Worm (Caenorhabditis elegans) whole organism, late embryonic: ENCODE data around the gene F59A7.7.

ENCODE experiments used
- F13H6.1 ChIP-seq: sonication (generic microtip); optimal IDR thresholded peaks from 2 replicates; lab custom pipeline; 2016; ENCODE audit warnings: missing genetic modification characterization, missing compliant biosample characterization
- K09A11.1 ChIP-seq: sonication (generic microtip); optimal IDR thresholded peaks from 2 replicates; lab custom pipeline; 2017; ENCODE audit warnings: antibody characterized with exemption, mild to moderate bottlenecking, missing genetic modification characterization, missing compliant biosample characterization; ENCODE audit not compliant: insufficient read depth
- Y22D7AL.16 ChIP-seq: sonication (generic microtip); optimal IDR thresholded peaks from 2 replicates; lab custom pipeline; 2016; ENCODE audit warnings: missing genetic modification characterization, missing compliant biosample characterization
- ahr-1 ChIP-seq: sonication (generic microtip); optimal IDR thresholded peaks from 2 replicates; lab custom pipeline; 2016; ENCODE audit warnings: missing genetic modification characterization, missing compliant biosample characterization
- ceh-14 ChIP-seq: sonication (generic microtip); optimal IDR thresholded peaks from 2 replicates; lab custom pipeline; 2016; ENCODE audit warnings: missing genotype, missing genetic modification characterization, missing compliant biosample characterization
- ceh-18 ChIP-seq: sonication (generic microtip); optimal IDR thresholded peaks from 2 replicates; lab custom pipeline; 2016; ENCODE audit warnings: missing genetic modification characterization, missing compliant biosample characterization
- ceh-19 ChIP-seq: fragments of 200-800 bp; sonication (Bioruptor generic); optimal IDR thresholded peaks from 2 replicates; lab custom pipeline; 2018; ENCODE audit warnings: mild to moderate bottlenecking, missing genetic modification characterization, missing compliant biosample characterization
- ceh-2 ChIP-seq: sonication (generic microtip); optimal IDR thresholded peaks from 2 replicates; lab custom pipeline; 2016; ENCODE audit warnings: missing genotype, missing genetic modification characterization, missing compliant biosample characterization
- ceh-22 ChIP-seq: sonication (generic microtip); optimal IDR thresholded peaks from 2 replicates; lab custom pipeline; 2017; ENCODE audit warnings: missing biosample characterization, missing genetic modification characterization
- ceh-30 ChIP-seq: fragments of 150-350 bp; optimal IDR thresholded peaks from 2 replicates; lab custom pipeline; 2014; ENCODE audit warnings: missing biosample characterization, missing genetic modification characterization
- ceh-31 ChIP-seq: sonication (generic microtip); optimal IDR thresholded peaks from 2 replicates; lab custom pipeline; 2016; ENCODE audit warnings: missing genetic modification characterization, missing compliant biosample characterization
- elt-2 ChIP-seq: sonication (generic microtip); optimal IDR thresholded peaks from 2 replicates; lab custom pipeline; 2016; ENCODE audit warnings: missing genetic modification reagents, missing genetic modification characterization, missing compliant biosample characterization
- elt-4 ChIP-seq: sonication (generic microtip); optimal IDR thresholded peaks from 2 replicates; lab custom pipeline; 2016; ENCODE audit warnings: missing genetic modification characterization, missing compliant biosample characterization
- ets-4 ChIP-seq: sonication (generic microtip); optimal IDR thresholded peaks from 2 replicates; lab custom pipeline; 2016; ENCODE audit warnings: missing genetic modification characterization, missing compliant biosample characterization
- fax-1 ChIP-seq: sonication (generic microtip); optimal IDR thresholded peaks from 2 replicates; lab custom pipeline; 2016; ENCODE audit warnings: missing genotype, missing genetic modification characterization, missing compliant biosample characterization
- gmeb-2 ChIP-seq: sonication (generic microtip); optimal IDR thresholded peaks from 2 replicates; lab custom pipeline; 2016; ENCODE audit warnings: missing genetic modification characterization, inconsistent platforms, missing compliant biosample characterization
- hlh-15 ChIP-seq: sonication (generic microtip); optimal IDR thresholded peaks from 2 replicates; lab custom pipeline; 2016; ENCODE audit warnings: missing genetic modification characterization, missing compliant biosample characterization
- hlh-30 ChIP-seq: sonication (generic microtip); optimal IDR thresholded peaks from 2 replicates; lab custom pipeline; 2017; ENCODE audit warnings: antibody characterized with exemption, missing genetic modification characterization, missing compliant biosample characterization; ENCODE audit not compliant: insufficient read depth
- hlh-6 ChIP-seq: sonication (generic microtip); optimal IDR thresholded peaks from 2 replicates; lab custom pipeline; 2016; ENCODE audit warnings: missing genotype, missing genetic modification characterization, missing compliant biosample characterization
- lin-11 ChIP-seq: fragments of 200-800 bp; sonication (Bioruptor generic); optimal IDR thresholded peaks from 2 replicates; lab custom pipeline; 2018; ENCODE audit warnings: mild to moderate bottlenecking, missing genetic modification characterization, missing compliant biosample characterization
- mec-3 ChIP-seq: sonication (generic microtip); optimal IDR thresholded peaks from 2 replicates; lab custom pipeline; 2016; ENCODE audit warnings: borderline replicate concordance, missing genetic modification characterization, missing compliant biosample characterization
- nfya-1 ChIP-seq: sonication (generic microtip); optimal IDR thresholded peaks from 2 replicates; lab custom pipeline; 2017; ENCODE audit warnings: missing genetic modification characterization, mild to moderate bottlenecking, missing compliant biosample characterization, antibody characterized with exemption, moderate library complexity
- nhr-11 ChIP-seq: fragments of 150-350 bp; optimal IDR thresholded peaks from 2 replicates; lab custom pipeline; 2014; ENCODE audit warnings: missing biosample characterization, missing genetic modification characterization
- nhr-232 ChIP-seq: sonication (generic microtip); optimal IDR thresholded peaks from 2 replicates; lab custom pipeline; 2016; ENCODE audit warnings: missing genetic modification characterization, missing compliant biosample characterization
- npax-4 ChIP-seq: sonication (generic microtip); optimal IDR thresholded peaks from 2 replicates; lab custom pipeline; 2016; ENCODE audit warnings: missing genetic modification characterization, missing compliant biosample characterization
- pag-3 ChIP-seq: sonication (generic microtip); optimal IDR thresholded peaks from 2 replicates; lab custom pipeline; 2016; ENCODE audit warnings: missing compliant biosample characterization, missing genetic modification characterization, borderline replicate concordance
- pat-9 ChIP-seq: fragments of 200-800 bp; sonication (Bioruptor generic); optimal IDR thresholded peaks from 2 replicates; lab custom pipeline; 2018; ENCODE audit warnings: mild to moderate bottlenecking, missing genetic modification characterization, moderate library complexity, missing compliant biosample characterization
- pax-1 ChIP-seq: fragments of 150-350 bp; optimal IDR thresholded peaks from 2 replicates; lab custom pipeline; 2014; ENCODE audit warnings: missing biosample characterization, missing genetic modification characterization
- pha-2 ChIP-seq: sonication (generic microtip); optimal IDR thresholded peaks from 2 replicates; lab custom pipeline; 2017; ENCODE audit warnings: mild to moderate bottlenecking, missing genetic modification characterization, missing compliant biosample characterization
- pqm-1 ChIP-seq: sonication (generic microtip); optimal IDR thresholded peaks from 2 replicates; lab custom pipeline; 2016; ENCODE audit warnings: missing genetic modification characterization, missing compliant biosample characterization
- pros-1 ChIP-seq: fragments of 150-350 bp; optimal IDR thresholded peaks from 2 replicates; lab custom pipeline; 2014; ENCODE audit warnings: missing biosample characterization, missing genetic modification reagents, missing genetic modification characterization
- ref-2 ChIP-seq: sonication (generic microtip); optimal IDR thresholded peaks from 2 replicates; lab custom pipeline; 2016; ENCODE audit warnings: missing genetic modification characterization, missing compliant biosample characterization
- rnt-1 ChIP-seq: sonication (generic microtip); optimal IDR thresholded peaks from 2 replicates; lab custom pipeline; 2016; ENCODE audit warnings: missing genetic modification characterization, missing compliant biosample characterization
- sdc-2 ChIP-seq: sonication (generic microtip); optimal IDR thresholded peaks from 2 replicates; lab custom pipeline; 2016; ENCODE audit warnings: missing genotype, missing genetic modification characterization, missing compliant biosample characterization
- sox-2 ChIP-seq: fragments of 200-800 bp; sonication (Bioruptor generic); IDR thresholded peaks from 2 replicates; pipeline ENCODE4 v1.3.6; 2022; ENCODE audit warnings: missing genetic modification reagents, missing genetic modification characterization, missing compliant biosample characterization
- syd-9 ChIP-seq: sonication (generic microtip); optimal IDR thresholded peaks from 2 replicates; lab custom pipeline; 2016; ENCODE audit warnings: mild to moderate bottlenecking, missing genetic modification characterization, moderate library complexity, missing compliant biosample characterization
- tbx-2 ChIP-seq: sonication (generic microtip); optimal IDR thresholded peaks from 2 replicates; lab custom pipeline; 2016; ENCODE audit warnings: missing genetic modification characterization, missing compliant biosample characterization
- tbx-7 ChIP-seq: sonication (generic microtip); optimal IDR thresholded peaks from 2 replicates; lab custom pipeline; 2016; ENCODE audit warnings: missing genotype, missing genetic modification characterization, missing compliant biosample characterization
- ttx-3 ChIP-seq: sonication (generic microtip); optimal IDR thresholded peaks from 2 replicates; lab custom pipeline; 2016; ENCODE audit warnings: missing genetic modification reagents, missing genetic modification characterization, missing compliant biosample characterization
- unc-42 ChIP-seq: sonication (generic microtip); optimal IDR thresholded peaks from 2 replicates; lab custom pipeline; 2016; ENCODE audit warnings: missing genotype, missing genetic modification characterization, missing compliant biosample characterization
- unc-86 ChIP-seq: sonication (generic microtip); optimal IDR thresholded peaks from 2 replicates; lab custom pipeline; 2016; ENCODE audit warnings: missing genetic modification characterization, missing compliant biosample characterization

Gene F59A7.7

DNA sequence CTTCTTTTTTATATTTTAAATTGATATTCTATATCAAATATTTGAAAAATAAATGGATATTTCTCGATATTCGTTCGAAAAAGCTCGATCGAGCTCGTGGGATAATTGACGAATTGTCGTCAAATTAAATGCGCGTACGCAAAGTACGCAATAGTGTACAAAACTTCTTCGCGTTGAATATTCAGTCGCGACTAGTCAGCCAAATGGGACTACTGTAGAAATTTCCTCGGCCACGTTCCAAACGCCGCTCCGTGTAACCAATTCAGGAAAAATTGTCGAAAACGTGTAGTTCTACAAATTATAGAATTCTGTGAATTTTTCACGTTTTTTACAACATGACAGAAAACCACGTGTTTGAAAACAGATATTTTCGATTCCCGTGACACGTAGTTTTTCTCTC lies 3.5 kb upstream of the F59A7.7 start:
- no peak for TF ChIP-seq pros-1 (tag; lab: Kevin White, UChicago)
- no peak for TF ChIP-seq nhr-232 (tag; lab: Kevin White, UChicago)
- TF ChIP-seq ceh-14 (tag; lab: Kevin White, UChicago) = no peak
- TF ChIP-seq pat-9 = no peak
- TF ChIP-seq pqm-1 = no peak
- TF ChIP-seq ceh-30 = no peak
- TF ChIP-seq mec-3 = no peak

- TF ChIP-seq ets-4 (tag; lab: Kevin White, UChicago) (no peak), elt-2 (tag; lab: Kevin White, UChicago) (no peak), pax-1 (tag; lab: Kevin White, UChicago) (no peak), rnt-1 (tag; lab: Kevin White, UChicago) (no peak), hlh-6 (tag; lab: Kevin White, UChicago) (no peak), ceh-14 (tag; lab: Kevin White, UChicago) (no peak), tbx-2 (no peak), F13H6.1 (tag; lab: Kevin White, UChicago) (no peak), ceh-18 (tag; lab: Kevin White, UChicago) (no peak), syd-9 (no peak), fax-1 (tag; lab: Kevin White, UChicago) (no peak), ref-2 (tag; lab: Kevin White, UChicago) (no peak), ahr-1 (tag; lab: Kevin White, UChicago) (no peak), npax-4 (tag; lab: Kevin White, UChicago) (no peak)
- TF ChIP-seq, all 69 proteins: peak for 0
Observed at ce11 chrV:2013824-2014223, 1.9 kb downstream of the F59A7.7 start, which contains the start of gene F59A7.11. TSS of gene F59A7.11 (minus strand) at chrV:2013924.

ce11 chrV:2016428-2016827 lies 4.6 kb downstream of the F59A7.7 start, which contains the start of gene F59A7.2:
TSS of gene F59A7.2 (minus strand) at chrV:2016528.
- TF ChIP-seq sdc-2 (tag; lab: Kevin White, UChicago) = no peak

ce11 chrV:2018689-2019088 lies 6.8 kb downstream of the F59A7.7 start, which contains the start of gene F59A7.14:
TSS of gene F59A7.14 (plus strand) at chrV:2018989.
- TF ChIP-seq Y22D7AL.16 (tag; lab: Kevin White, UChicago) (no peak), syd-9 (no peak), sox-2 (GFP tag; lab: Robert Waterston, UW) (no peak), ceh-22 (no peak), mec-3 (no peak), unc-42 (tag; lab: Kevin White, UChicago) (no peak), gmeb-2 (tag; lab: Kevin White, UChicago) (no peak), fax-1 (tag; lab: Kevin White, UChicago) (no peak), ceh-19 (GFP tag; lab: Kevin White, UChicago) (no peak), nhr-11 (tag; lab: Kevin White, UChicago) (no peak), nhr-232 (tag; lab: Kevin White, UChicago) (no peak), pros-1 (tag; lab: Kevin White, UChicago) (no peak)
- TF ChIP-seq, all 69 proteins: peak for 0

ce11 chrV:2021283-2021682 lies 9.4 kb downstream of the F59A7.7 start:
- TF ChIP-seq sox-2 (GFP tag; lab: Robert Waterston, UW) = no peak
- TF ChIP-seq hlh-15 (tag; lab: Kevin White, UChicago) = no peak
- TF ChIP-seq ceh-31 = no peak
- no peak for TF ChIP-seq ceh-22
- no peak for TF ChIP-seq elt-4 (tag; lab: Kevin White, UChicago)
- no peak for TF ChIP-seq ceh-30
- TF ChIP-seq nfya-1 (tag; lab: Kevin White, UChicago) = no peak
- TF ChIP-seq fax-1 (tag; lab: Kevin White, UChicago) = no peak

ce11 chrV:2022374-2022773 lies 10.5 kb downstream of the F59A7.7 start, which contains the start of gene F59A7.5:
TSS of gene F59A7.5 (plus strand) at chrV:2022674.
- no peak for TF ChIP-seq syd-9
- TF ChIP-seq nhr-232 (tag; lab: Kevin White, UChicago) = no peak
- no peak for TF ChIP-seq ceh-19 (GFP tag; lab: Kevin White, UChicago)
- TF ChIP-seq pha-2 (tag; lab: Kevin White, UChicago) = no peak
- no peak for TF ChIP-seq ceh-22
- TF ChIP-seq unc-42 (tag; lab: Kevin White, UChicago) = no peak
- TF ChIP-seq fax-1 (tag; lab: Kevin White, UChicago) = no peak
- no peak for TF ChIP-seq K09A11.1
- TF ChIP-seq unc-86 (tag; lab: Kevin White, UChicago) = no peak
- no peak for TF ChIP-seq ceh-2 (tag; lab: Kevin White, UChicago)
- TF ChIP-seq lin-11 (tag; lab: Kevin White, UChicago) = no peak
- no peak for TF ChIP-seq nhr-11 (tag; lab: Kevin White, UChicago)
- TF ChIP-seq ceh-14 (tag; lab: Kevin White, UChicago) = no peak
- TF ChIP-seq hlh-30 = no peak
- no peak for TF ChIP-seq elt-2 (tag; lab: Kevin White, UChicago)
- TF ChIP-seq pag-3 = no peak
- no peak for TF ChIP-seq tbx-7
- TF ChIP-seq ttx-3 (tag; lab: Kevin White, UChicago) = no peak
- TF ChIP-seq, all 69 proteins: peak for 0
